Fruit fly (Drosophila melanogaster): Measurements from ENCODE around the gene CG13117.

Gene CG13117

DNA sequence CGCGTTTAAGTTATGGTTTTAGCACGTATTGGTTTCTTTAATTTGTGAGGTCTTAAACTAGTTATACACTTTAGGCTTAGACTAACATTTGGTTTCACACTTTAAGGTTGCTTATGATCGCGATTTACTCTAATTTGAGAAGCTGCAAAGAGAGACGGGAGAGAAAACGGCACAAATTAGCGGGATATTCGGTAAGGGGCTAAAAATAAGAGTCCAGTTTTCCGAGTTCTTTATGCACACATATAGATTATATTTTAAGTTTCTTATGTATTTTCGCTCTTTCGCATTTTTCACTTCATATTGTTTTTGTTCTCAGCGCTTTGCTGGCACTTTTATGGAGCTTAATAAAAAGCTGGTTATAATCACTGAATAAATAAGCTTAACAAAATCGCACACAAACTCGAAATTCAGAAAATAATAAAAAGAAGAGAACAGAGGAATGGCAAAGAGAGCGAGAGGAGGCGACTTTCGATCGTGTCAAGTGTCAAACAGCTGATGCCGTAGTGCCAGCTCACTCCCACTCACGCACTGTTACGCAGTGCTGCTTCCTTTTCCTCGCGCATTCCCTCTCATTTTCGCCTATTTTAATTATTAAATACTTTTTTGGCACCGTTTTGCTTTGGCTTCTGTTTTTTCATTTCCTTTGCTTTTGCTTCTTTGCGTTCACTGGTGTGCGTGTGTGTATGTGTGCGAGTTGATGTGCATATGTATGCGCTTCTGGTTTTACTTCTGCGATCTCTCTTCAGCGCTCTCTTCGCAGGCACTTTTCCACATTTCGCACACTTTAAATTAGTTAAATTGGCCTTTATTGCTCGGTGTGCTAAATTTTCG is 38.1 kb upstream of the CG13117 start (continued):
- TF ChIP-seq Hr39 (GFP tag; optimal IDR thresholded peaks at IDR 0.05) = no peak
- TF ChIP-seq Ets96B (tag; optimal IDR thresholded peaks at IDR 0.05) = no peak
- peak; percentile 99 for TF ChIP-seq svp (GFP tag)

- no peak for TF ChIP-seq Ets96B (tag; optimal IDR thresholded peaks at IDR 0.05)
- TF ChIP-seq CG8319 (GFP tag; optimal IDR thresholded peaks at IDR 0.05) = no peak
- no peak for TF ChIP-seq Smox (GFP tag; optimal IDR thresholded peaks at IDR 0.05)
- TF ChIP-seq Met (GFP tag; optimal IDR thresholded peaks at IDR 0.05) = no peak
- TF ChIP-seq fkh (GFP tag; optimal IDR thresholded peaks at IDR 0.05) = peak; percentile 31
- TF ChIP-seq vri (GFP tag; optimal IDR thresholded peaks at IDR 0.05) = peak; percentile 63
- TF ChIP-seq salr (GFP tag; optimal IDR thresholded peaks at IDR 0.05) = no peak
- no peak for TF ChIP-seq CG6276 (GFP tag; optimal IDR thresholded peaks at IDR 0.05)
- no peak for TF ChIP-seq Hr39 (GFP tag; optimal IDR thresholded peaks at IDR 0.05)
- no peak for TF ChIP-seq pdm3 (GFP tag; optimal IDR thresholded peaks at IDR 0.05)
- TF ChIP-seq CG32006 (GFP tag; optimal IDR thresholded peaks at IDR 0.05) = no peak
- TF ChIP-seq svp (GFP tag) = no peak
- no peak for TF ChIP-seq cyc (GFP tag; optimal IDR thresholded peaks at IDR 0.05)
- TF ChIP-seq CG34406 (GFP tag; optimal IDR thresholded peaks at IDR 0.05) = no peak
- no peak for TF ChIP-seq esn (GFP tag; optimal IDR thresholded peaks at IDR 0.05)
- TF ChIP-seq topi (GFP tag; optimal IDR thresholded peaks at IDR 0.05) = no peak
- TF ChIP-seq Sox102F (GFP tag; optimal IDR thresholded peaks at IDR 0.05) = no peak
- no peak for TF ChIP-seq net (GFP tag; optimal IDR thresholded peaks at IDR 0.05)
- no peak for TF ChIP-seq CG31627 (GFP tag; optimal IDR thresholded peaks at IDR 0.05)
- no peak for TF ChIP-seq CG9139 (GFP tag; optimal IDR thresholded peaks at IDR 0.05)
- TF ChIP-seq CG3032 (tag; optimal IDR thresholded peaks at IDR 0.05) = peak; percentile 45
- TF ChIP-seq CG11902 (GFP tag; optimal IDR thresholded peaks at IDR 0.05) = no peak
- TF ChIP-seq CG6808 (GFP tag; optimal IDR thresholded peaks at IDR 0.05) = peak; percentile 28
- TF ChIP-seq Sox14 (GFP tag; optimal IDR thresholded peaks at IDR 0.05) = no peak
- peak; percentile 48; the same call in 1 of the 3 replicates for TF ChIP-seq eg (GFP tag; IDR thresholded peaks at IDR 0.05)
- TF ChIP-seq CG10631 (GFP tag; optimal IDR thresholded peaks at IDR 0.05) = no peak
- TF ChIP-seq lz (GFP tag; optimal IDR thresholded peaks at IDR 0.05) = no peak
- TF ChIP-seq CG6792 (GFP tag; optimal IDR thresholded peaks at IDR 0.05) = no peak
- TF ChIP-seq Hr4 (GFP tag; optimal IDR thresholded peaks at IDR 0.05) = no peak
- peak; percentile 49 for TF ChIP-seq Eip78C (GFP tag)
- no peak for TF ChIP-seq Eip93F (GFP tag; optimal IDR thresholded peaks at IDR 0.05)
- no peak for TF ChIP-seq CG7368 (GFP tag; optimal IDR thresholded peaks at IDR 0.05)
- TF ChIP-seq dac (GFP tag; optimal IDR thresholded peaks at IDR 0.05) = no peak
- no peak for TF ChIP-seq spab (GFP tag; optimal IDR thresholded peaks at IDR 0.05)
- TF ChIP-seq Ets21C (GFP tag; optimal IDR thresholded peaks at IDR 0.05) = no peak
- TF ChIP-seq CG8119 (GFP tag; IDR thresholded peaks at IDR 0.05) = peak; percentile 54; the same call in 2 of the 3 replicates
- TF ChIP-seq CG3919 (GFP tag; optimal IDR thresholded peaks at IDR 0.05) = no peak
- TF ChIP-seq CG8632 (GFP tag; optimal IDR thresholded peaks at IDR 0.05) = no peak
- no peak for TF ChIP-seq CG11294 (GFP tag; IDR thresholded peaks at IDR 0.05)
- peak; percentile 11 to 15 for TF ChIP-seq ss (GFP tag; optimal IDR thresholded peaks at IDR 0.05)
- no peak for TF ChIP-seq acj6 (GFP tag; optimal IDR thresholded peaks at IDR 0.05)
- no peak for TF ChIP-seq CG11762 (GFP tag; optimal IDR thresholded peaks at IDR 0.05; ENCODE audit: insufficient read depth)
- no peak for TF ChIP-seq Lpt (GFP tag; optimal IDR thresholded peaks at IDR 0.05)
- no peak; the same call in 1 of the 2 replicates for TF ChIP-seq CG15336 (GFP tag; IDR thresholded peaks at IDR 0.05)
- TF ChIP-seq Gug (GFP tag; IDR thresholded peaks at IDR 0.05) = 0 out of 2 replicates have a peak, but pooled peaks have one; percentile 10
- no peak for TF ChIP-seq CG10669 (GFP tag; optimal IDR thresholded peaks at IDR 0.05)
- peak; percentile 68; the same call in 2 of the 3 replicates for TF ChIP-seq CG6163 (GFP tag; IDR thresholded peaks at IDR 0.05)
- TF ChIP-seq OdsH (GFP tag; optimal IDR thresholded peaks at IDR 0.05) = peak; percentile 25
Measured at dm6 chr2L:9698923-9699493, 37.4 kb upstream of the CG13117 start, which contains the start of gene Pka-C1. Gene Pka-C1 (minus strand): TSS chr2L:9699297.
